Worm (Caenorhabditis elegans): ENCODE results near the gene str-43.

- TF ChIP-seq flt-1 (GFP tag; IDR thresholded peaks at IDR 0.05) = no peak
- TF ChIP-seq tab-1 (GFP tag; IDR thresholded peaks at IDR 0.05) = no peak
- no peak for TF ChIP-seq T22C8.4 (GFP tag; IDR thresholded peaks at IDR 0.05)
- no peak for TF ChIP-seq ref-1 (GFP tag; conservative IDR thresholded peaks at IDR 0.05)
- TF ChIP-seq ztf-23 (GFP tag; IDR thresholded peaks at IDR 0.05) = no peak
- TF ChIP-seq ztf-29 (GFP tag; IDR thresholded peaks at IDR 0.05) = no peak
- no peak for TF ChIP-seq med-1 (GFP tag; optimal IDR thresholded peaks at IDR 0.05; ENCODE audit: insufficient read depth)
- no peak for TF ChIP-seq klf-2 (GFP tag; conservative IDR thresholded peaks at IDR 0.05)
- no peak for TF ChIP-seq cog-1 (tag; optimal IDR thresholded peaks at IDR 0.05)
These were observed 5.7 kb upstream of the str-43 start for ce11 chrV:15757645-15758044.
